Fruit fly (Drosophila melanogaster) whole organism, embryonic: ENCODE measurements around the gene DhpD.

Experiments
- BEAF-32 ChIP-seq: fragments of 200-800 bp; sonication (Bioruptor generic); optimal IDR thresholded peaks from 3 replicates; lab custom pipeline; 2017; ENCODE audit warnings: missing biosample characterization, missing genetic modification characterization, mild to moderate bottlenecking, moderate library complexity, missing genetic modification reagents
- Blimp-1 ChIP-seq: fragments of 200-800 bp; sonication (Bioruptor generic); optimal IDR thresholded peaks from 3 replicates; lab custom pipeline; 2018; ENCODE audit warnings: missing biosample characterization, missing genetic modification characterization, mild to moderate bottlenecking, moderate library complexity, missing genetic modification reagents
- CG11456 ChIP-seq: fragments of 200-800 bp; sonication (Bioruptor generic); IDR thresholded peaks from 3 replicates; pipeline ENCODE4 v1.3.6; 2022; ENCODE audit warnings: missing biosample characterization, missing genetic modification characterization
- CG13894 ChIP-seq: fragments of 200-800 bp; sonication (Bioruptor generic); optimal IDR thresholded peaks from 3 replicates; lab custom pipeline; 2018; ENCODE audit warnings: missing biosample characterization, mild to moderate bottlenecking, missing genetic modification characterization, moderate library complexity
- CG15011 ChIP-seq: fragments of 200-800 bp; sonication (Bioruptor generic); optimal IDR thresholded peaks from 3 replicates; lab custom pipeline; 2018; ENCODE audit warnings: missing biosample characterization, mild to moderate bottlenecking, missing genetic modification characterization
- CG18011 ChIP-seq: fragments of 200-800 bp; sonication (Bioruptor generic); optimal IDR thresholded peaks from 2 replicates; lab custom pipeline; 2017; ENCODE audit warnings: missing biosample characterization, missing genetic modification characterization, mild to moderate bottlenecking, moderate library complexity, missing genotype
- CG2199 ChIP-seq: fragments of 200-800 bp; sonication (Bioruptor generic); IDR thresholded peaks from 3 replicates; pipeline ENCODE4 v1.3.6; 2022; ENCODE audit warnings: missing biosample characterization, missing genetic modification characterization
- CG3163 ChIP-seq: fragments of 200-800 bp; sonication (Bioruptor generic); optimal IDR thresholded peaks from 3 replicates; lab custom pipeline; 2016; ENCODE audit warnings: missing biosample characterization, missing genetic modification characterization
- CG3281 ChIP-seq: fragments of 200-800 bp; sonication (Bioruptor generic); optimal IDR thresholded peaks from 3 replicates; lab custom pipeline; 2017; ENCODE audit warnings: missing biosample characterization, mild to moderate bottlenecking, missing genetic modification characterization
- CG34376 ChIP-seq: fragments of 200-800 bp; sonication (Bioruptor generic); optimal IDR thresholded peaks from 2 replicates; lab custom pipeline; 2018; ENCODE audit warnings: missing biosample characterization, mild to moderate bottlenecking, missing genetic modification characterization
- CG34422 ChIP-seq: fragments of 200-800 bp; sonication (Bioruptor generic); IDR thresholded peaks from 3 replicates; pipeline ENCODE4 v1.3.6; 2022; ENCODE audit warnings: missing biosample characterization, missing genetic modification characterization
- CG42726 ChIP-seq: fragments of 200-800 bp; sonication (Bioruptor generic); IDR thresholded peaks from 2 replicates; pipeline ENCODE4 v1.3.6; 2022; ENCODE audit warnings: missing biosample characterization, missing genetic modification characterization; ENCODE audit not compliant: partially characterized antibody
- CG4617 ChIP-seq: fragments of 200-800 bp; sonication (Bioruptor generic); optimal IDR thresholded peaks from 3 replicates; lab custom pipeline; 2016; ENCODE audit warnings: missing biosample characterization, missing genetic modification characterization, borderline replicate concordance
- CG4707 ChIP-seq: fragments of 200-800 bp; sonication (Bioruptor generic); optimal IDR thresholded peaks from 2 replicates; lab custom pipeline; 2018; ENCODE audit warnings: missing biosample characterization, mild to moderate bottlenecking, missing genetic modification characterization, moderate library complexity
- CG6683 ChIP-seq: fragments of 200-800 bp; sonication (Bioruptor generic); optimal IDR thresholded peaks from 2 replicates; lab custom pipeline; 2017; ENCODE audit warnings: missing biosample characterization, mild to moderate bottlenecking, missing genetic modification characterization, missing genetic modification reagents
- CG6791 ChIP-seq: fragments of 200-800 bp; sonication (Bioruptor generic); IDR thresholded peaks from 3 replicates; pipeline ENCODE4 v1.3.6; 2022; ENCODE audit warnings: missing biosample characterization, missing genetic modification characterization; ENCODE audit not compliant: partially characterized antibody
- CG7271 ChIP-seq: fragments of 200-800 bp; sonication (Bioruptor generic); optimal IDR thresholded peaks from 2 replicates; lab custom pipeline; 2018; ENCODE audit warnings: missing biosample characterization, mild to moderate bottlenecking, missing genetic modification characterization, moderate library complexity
- CG7839 ChIP-seq: fragments of 200-800 bp; sonication (Bioruptor generic); optimal IDR thresholded peaks from 3 replicates; lab custom pipeline; 2018; ENCODE audit warnings: missing biosample characterization, mild to moderate bottlenecking, missing genetic modification characterization, moderate library complexity
- CG9437 ChIP-seq: fragments of 200-800 bp; sonication (Bioruptor generic); optimal IDR thresholded peaks from 2 replicates; lab custom pipeline; 2018; ENCODE audit warnings: missing biosample characterization, mild to moderate bottlenecking, missing genetic modification characterization
- CG9797 ChIP-seq: fragments of 200-800 bp; sonication (Bioruptor generic); optimal IDR thresholded peaks from 3 replicates; lab custom pipeline; 2018; ENCODE audit warnings: missing biosample characterization, mild to moderate bottlenecking, missing genetic modification characterization
- CrebB ChIP-seq: fragments of 200-800 bp; sonication (Bioruptor generic); optimal IDR thresholded peaks from 3 replicates; lab custom pipeline; 2018; ENCODE audit warnings: missing biosample characterization, mild to moderate bottlenecking, missing genetic modification characterization
- D19A ChIP-seq: fragments of 200-800 bp; optimal IDR thresholded peaks from 3 replicates; lab custom pipeline; 2019; ENCODE audit warnings: missing biosample characterization, mild to moderate bottlenecking, missing genetic modification characterization, moderate library complexity
- Dll ChIP-seq: fragments of 200-800 bp; sonication (Bioruptor generic); IDR thresholded peaks from 4 replicates; pipeline ENCODE4 v1.3.6; 2022; ENCODE audit warnings: missing biosample characterization, missing genetic modification characterization; ENCODE audit not compliant: partially characterized antibody
- Ets97D ChIP-seq: fragments of 200-800 bp; sonication (Bioruptor generic); optimal IDR thresholded peaks from 3 replicates; lab custom pipeline; 2016; ENCODE audit warnings: missing biosample characterization, missing genetic modification characterization
- HLHmδ ChIP-seq: fragments of 200-800 bp; sonication (Bioruptor generic); optimal IDR thresholded peaks from 2 replicates; lab custom pipeline; 2018; ENCODE audit warnings: missing biosample characterization, mild to moderate bottlenecking, missing genetic modification characterization, moderate library complexity
- Hmr ChIP-seq: fragments of 200-800 bp; sonication (Bioruptor generic); optimal IDR thresholded peaks from 3 replicates; lab custom pipeline; 2017; ENCODE audit warnings: mild to moderate bottlenecking, missing biosample characterization, missing genetic modification reagents, missing genetic modification characterization
- Jarid2 ChIP-seq: fragments of 200-800 bp; sonication (Bioruptor generic); optimal IDR thresholded peaks from 3 replicates; lab custom pipeline; 2017; ENCODE audit warnings: mild to moderate bottlenecking, missing biosample characterization, missing genetic modification reagents, missing genetic modification characterization
- MESR4 ChIP-seq: fragments of 200-800 bp; sonication (Bioruptor generic); optimal IDR thresholded peaks from 2 replicates; lab custom pipeline; 2018; ENCODE audit warnings: missing biosample characterization, mild to moderate bottlenecking, missing genetic modification characterization, moderate library complexity
- Mes4 ChIP-seq: fragments of 200-800 bp; sonication (Bioruptor generic); optimal IDR thresholded peaks from 2 replicates; lab custom pipeline; 2016; ENCODE audit warnings: missing biosample characterization, missing genetic modification characterization
- Scr ChIP-seq: fragments of 200-800 bp; sonication (Bioruptor generic); IDR thresholded peaks from 2 replicates; pipeline ENCODE4 v1.3.6; 2022; ENCODE audit warnings: missing biosample characterization, missing genetic modification characterization; ENCODE audit not compliant: partially characterized antibody
- Sox102F ChIP-seq: fragments of 200-800 bp; sonication (Bioruptor generic); optimal IDR thresholded peaks from 2 replicates; lab custom pipeline; 2018; ENCODE audit warnings: missing biosample characterization, mild to moderate bottlenecking, missing genetic modification characterization, moderate library complexity
- aop ChIP-seq: fragments of 200-800 bp; sonication (Bioruptor generic); IDR thresholded peaks from 2 replicates; pipeline ENCODE4 v1.3.6; 2022; ENCODE audit warnings: missing biosample characterization, missing genetic modification characterization
- cas ChIP-seq: fragments of 200-800 bp; sonication (Bioruptor generic); IDR thresholded peaks from 2 replicates; pipeline ENCODE4 v1.3.6; 2022; ENCODE audit warnings: missing biosample characterization, missing genetic modification characterization
- chn ChIP-seq: fragments of 200-800 bp; sonication (Bioruptor generic); optimal IDR thresholded peaks from 2 replicates; lab custom pipeline; 2016; ENCODE audit warnings: missing biosample characterization, missing genetic modification characterization
- hth ChIP-seq: fragments of >200 bp; optimal IDR thresholded peaks from 2 replicates; lab custom pipeline; 2017; ENCODE audit warnings: inconsistent platforms
- inv ChIP-seq: fragments of 200-800 bp; sonication (Bioruptor generic); IDR thresholded peaks from 2 replicates; pipeline ENCODE4 v1.3.6; 2022; ENCODE audit warnings: missing biosample characterization, missing genetic modification characterization; ENCODE audit not compliant: partially characterized antibody
- kay ChIP-seq: fragments of 200-800 bp; sonication (Bioruptor generic); optimal IDR thresholded peaks from 2 replicates; lab custom pipeline; 2016; ENCODE audit warnings: missing biosample characterization, missing genetic modification characterization
- klu ChIP-seq: fragments of 200-800 bp; sonication (Bioruptor generic); IDR thresholded peaks from 2 replicates; pipeline ENCODE4 v1.3.6; 2022; ENCODE audit warnings: missing biosample characterization, missing genetic modification characterization
- knrl ChIP-seq: fragments of 200-800 bp; sonication (Bioruptor generic); IDR thresholded peaks from 3 replicates; pipeline ENCODE4 v1.3.6; 2022; ENCODE audit warnings: missing biosample characterization, missing genetic modification characterization; ENCODE audit not compliant: partially characterized antibody
- lov ChIP-seq, 2 experiments: fragments of 200-800 bp in 1 of 2; fragments of >200 bp in 1 of 2; sonication (Bioruptor generic) in 1 of 2; IDR thresholded peaks in 1 of 2; optimal IDR thresholded peaks in 1 of 2; 2 replicates in 1 of 2; 3 replicates in 1 of 2; pipeline versions ENCODE4 v1.3.6 to Lab custom; 2017 to 2022; ENCODE audit warnings: missing biosample characterization in 1 of 2, missing genetic modification characterization in 1 of 2
- mld ChIP-seq: fragments of 200-800 bp; sonication (Bioruptor generic); IDR thresholded peaks from 3 replicates; pipeline ENCODE4 v1.3.6; 2022; ENCODE audit warnings: missing biosample characterization, missing genetic modification characterization; ENCODE audit not compliant: partially characterized antibody
- pnt ChIP-seq: fragments of 200-800 bp; sonication (Bioruptor generic); optimal IDR thresholded peaks from 3 replicates; lab custom pipeline; 2016; ENCODE audit warnings: missing biosample characterization, missing genetic modification characterization
- pzg ChIP-seq: fragments of 200-800 bp; sonication (Bioruptor generic); optimal IDR thresholded peaks from 3 replicates; lab custom pipeline; 2018; ENCODE audit warnings: missing biosample characterization, mild to moderate bottlenecking, missing genetic modification characterization, moderate library complexity
- row ChIP-seq: fragments of 200-800 bp; sonication (Bioruptor generic); IDR thresholded peaks from 3 replicates; pipeline ENCODE4 v1.3.6; 2022; ENCODE audit warnings: missing biosample characterization, missing genetic modification characterization
- schlank ChIP-seq: fragments of 200-800 bp; sonication (Bioruptor generic); optimal IDR thresholded peaks from 2 replicates; lab custom pipeline; 2018; ENCODE audit warnings: missing biosample characterization, mild to moderate bottlenecking, missing genetic modification characterization
- scrt ChIP-seq: fragments of 200-800 bp; sonication (Bioruptor generic); optimal IDR thresholded peaks from 2 replicates; lab custom pipeline; 2018; ENCODE audit warnings: missing biosample characterization, mild to moderate bottlenecking, missing genetic modification characterization, moderate library complexity
- sug ChIP-seq: fragments of 200-800 bp; optimal IDR thresholded peaks from 2 replicates; lab custom pipeline; 2019; ENCODE audit warnings: missing biosample characterization, mild to moderate bottlenecking, missing genetic modification characterization, moderate library complexity
- z ChIP-seq: fragments of 200-800 bp; sonication (Bioruptor generic); IDR thresholded peaks from 3 replicates; pipeline ENCODE4 v1.3.6; 2022; ENCODE audit warnings: missing biosample characterization, missing genetic modification characterization
- zfh1 ChIP-seq: fragments of 200-800 bp; sonication (Bioruptor generic); IDR thresholded peaks from 3 replicates; pipeline ENCODE4 v1.3.6; 2022; ENCODE audit warnings: missing biosample characterization, missing genetic modification characterization

DhpD gene

dm6 chr3R:4197055-4197454, 32.0 kb downstream of the DhpD start, which contains the start of gene beta-Man (continued):
- TF ChIP-seq mld (GFP tag; lab: Robert Waterston, UW) (peak; percentile 52; the same call in 1 of the 3 replicates), sug (tag; lab: Kevin White, UChicago) (peak; percentile 36), klu (GFP tag; lab: Robert Waterston, UW) (no peak), Jarid2 (GFP tag; lab: Kevin White, UChicago) (peak; percentile 60), CG2199 (GFP tag; lab: Robert Waterston, UW) (peak; percentile 58; the same call in 1 of the 3 replicates), hth (no peak), aop (GFP tag; lab: Robert Waterston, UW) (no peak), kay (GFP tag; lab: Kevin White, UChicago) (peak; percentile 46), CG6683 (GFP tag; lab: Kevin White, UChicago) (no peak), cas (GFP tag; lab: Robert Waterston, UW) (no peak), CG4707 (GFP tag; lab: Kevin White, UChicago) (no peak), Sox102F (no peak), scrt (GFP tag; lab: Kevin White, UChicago) (no peak), knrl (GFP tag; lab: Robert Waterston, UW) (peak; percentile 53), CG7271 (tag; lab: Kevin White, UChicago) (no peak), Mes4 (GFP tag; lab: Kevin White, UChicago) (no peak), CrebB (tag; lab: Kevin White, UChicago) (peak; percentile 12), CG42726 (GFP tag; lab: Robert Waterston, UW) (peak; percentile 42; the same call in 1 of the 2 replicates), CG7839 (no peak), MESR4 (GFP tag; lab: Kevin White, UChicago) (peak; percentile 44), lov (optimal IDR thresholded peaks at IDR 0.05; lab: Kevin White, UChicago) (no peak), lov (GFP tag; IDR thresholded peaks at IDR 0.05; lab: Robert Waterston, UW) (no peak), pzg (GFP tag; lab: Kevin White, UChicago) (peak; percentile 73), row (peak; percentile 39; the same call in 1 of the 3 replicates), Dll (peak; percentile 49; the same call in 1 of the 4 replicates), CG9797 (GFP tag; lab: Kevin White, UChicago) (peak; percentile 9), Scr (peak; percentile 34), zfh1 (no peak), Hmr (GFP tag; lab: Kevin White, UChicago) (peak; percentile 17), HLHmδ (peak; percentile 11), CG15011 (no peak), CG34422 (GFP tag; lab: Robert Waterston, UW) (no peak), z (GFP tag; lab: Robert Waterston, UW) (no peak), chn (GFP tag; lab: Kevin White, UChicago) (no peak), D19A (peak; percentile 7), BEAF-32 (GFP tag; lab: Kevin White, UChicago) (peak; percentile 64), CG13894 (tag; lab: Kevin White, UChicago) (peak; percentile 33), CG3163 (peak; percentile 9), inv (peak; percentile 22; the same call in 1 of the 2 replicates), CG9437 (GFP tag; lab: Kevin White, UChicago) (peak; percentile 98), Blimp-1 (GFP tag; lab: Kevin White, UChicago) (peak; percentile 75), schlank (tag; lab: Kevin White, UChicago) (no peak), pnt (GFP tag; lab: Kevin White, UChicago) (no peak), CG18011 (GFP tag; lab: Kevin White, UChicago) (peak; percentile 94), CG3281 (GFP tag; lab: Kevin White, UChicago) (peak; percentile 4), Ets97D (GFP tag; lab: Kevin White, UChicago) (peak; percentile 28), CG11456 (GFP tag; lab: Robert Waterston, UW) (no peak), CG34376 (GFP tag; lab: Kevin White, UChicago) (peak; percentile 56), CG4617 (no peak), CG6791 (GFP tag; lab: Robert Waterston, UW) (peak; percentile 61; the same call in 2 of the 3 replicates)
